Fruit fly (Drosophila melanogaster): ENCODE results near the gene Or65a.

Or65a gene

dm6 chr3L:6348433-6348832 is 28.0 kb downstream of the Or65a start:
- no peak for TF ChIP-seq esn (GFP tag; optimal IDR thresholded peaks at IDR 0.05)

- TF ChIP-seq CG8319 (GFP tag; optimal IDR thresholded peaks at IDR 0.05) (no peak), vri (GFP tag; optimal IDR thresholded peaks at IDR 0.05) (no peak), Eip93F (GFP tag; optimal IDR thresholded peaks at IDR 0.05) (no peak), Sox15 (GFP tag; optimal IDR thresholded peaks at IDR 0.05) (no peak), CG10669 (GFP tag; optimal IDR thresholded peaks at IDR 0.05) (no peak), CG6792 (GFP tag; optimal IDR thresholded peaks at IDR 0.05) (no peak), svp (GFP tag) (no peak), CG10631 (GFP tag; optimal IDR thresholded peaks at IDR 0.05) (no peak)
Observed at dm6 chr3L:6349976-6350375, 29.6 kb downstream of the Or65a start, which contains the start of gene Sfp65A. Gene Sfp65A, plus strand, starts transcription at chr3L:6350276.

dm6 chr3L:6352232-6352631 is 31.8 kb downstream of the Or65a start, which contains the start of gene CG13300:
Gene CG13300, minus strand, starts transcription at chr3L:6352390.
- TF ChIP-seq CG6163 (GFP tag; IDR thresholded peaks at IDR 0.05) = peak; percentile 26; the same call in 2 of the 3 replicates
- TF ChIP-seq ss (GFP tag; optimal IDR thresholded peaks at IDR 0.05) = peak; percentile 54 to 78
- peak; percentile 38; the same call in 1 of the 3 replicates for TF ChIP-seq eg (GFP tag; IDR thresholded peaks at IDR 0.05)
- TF ChIP-seq CG3919 (GFP tag; optimal IDR thresholded peaks at IDR 0.05) = peak; percentile 17
- TF ChIP-seq lz (GFP tag; optimal IDR thresholded peaks at IDR 0.05) = no peak
- TF ChIP-seq fd59A (GFP tag; optimal IDR thresholded peaks at IDR 0.05) = no peak
- TF ChIP-seq CG8632 (GFP tag; optimal IDR thresholded peaks at IDR 0.05) = no peak
- TF ChIP-seq CG9139 (GFP tag; optimal IDR thresholded peaks at IDR 0.05) = peak; percentile 44
- TF ChIP-seq CG15336 (GFP tag; IDR thresholded peaks at IDR 0.05) = peak; percentile 16; the same call in 1 of the 2 replicates
- TF ChIP-seq Eip75B (GFP tag; optimal IDR thresholded peaks at IDR 0.05) = peak; percentile 41
- no peak for TF ChIP-seq CG4318 (GFP tag; optimal IDR thresholded peaks at IDR 0.05)
- no peak for TF ChIP-seq esn (GFP tag; optimal IDR thresholded peaks at IDR 0.05)
- no peak for TF ChIP-seq CG3032 (tag; optimal IDR thresholded peaks at IDR 0.05)
- peak; percentile 60 for TF ChIP-seq dsx (GFP tag; optimal IDR thresholded peaks at IDR 0.05; ENCODE audit: poor library complexity, severe bottlenecking)
- TF ChIP-seq svp (GFP tag) = peak; percentile 7
- TF ChIP-seq CG6276 (GFP tag; optimal IDR thresholded peaks at IDR 0.05) = peak; percentile 26
- no peak for TF ChIP-seq OdsH (GFP tag; optimal IDR thresholded peaks at IDR 0.05)
- no peak for TF ChIP-seq CG10669 (GFP tag; optimal IDR thresholded peaks at IDR 0.05)
- TF ChIP-seq fkh (GFP tag; optimal IDR thresholded peaks at IDR 0.05) = no peak
- peak; percentile 3 for TF ChIP-seq CG6808 (GFP tag; optimal IDR thresholded peaks at IDR 0.05)
- TF ChIP-seq Ets21C (GFP tag; optimal IDR thresholded peaks at IDR 0.05) = no peak
- TF ChIP-seq Sox102F (GFP tag; optimal IDR thresholded peaks at IDR 0.05) = peak; percentile 25
- no peak for TF ChIP-seq Sox15 (GFP tag; optimal IDR thresholded peaks at IDR 0.05)
- peak; percentile 46 for TF ChIP-seq Eip78C (GFP tag)
- peak; percentile 20 for TF ChIP-seq vri (GFP tag; optimal IDR thresholded peaks at IDR 0.05)
- TF ChIP-seq CG8119 (GFP tag; IDR thresholded peaks at IDR 0.05) = no peak; the same call in 2 of the 3 replicates
- peak; percentile 8 for TF ChIP-seq CG1621 (tag; optimal IDR thresholded peaks at IDR 0.05)
- no peak for TF ChIP-seq Gug (GFP tag; IDR thresholded peaks at IDR 0.05)
- peak; percentile 27 for TF ChIP-seq CG7368 (GFP tag; optimal IDR thresholded peaks at IDR 0.05)
- TF ChIP-seq CG6792 (GFP tag; optimal IDR thresholded peaks at IDR 0.05) = no peak
- peak; percentile 56 for TF ChIP-seq CG6854 (GFP tag; optimal IDR thresholded peaks at IDR 0.05)

dm6 chr3L:6355032-6355431 is 34.6 kb downstream of the Or65a start:
- TF ChIP-seq CG4318 (GFP tag; optimal IDR thresholded peaks at IDR 0.05) = peak; percentile 16
- TF ChIP-seq CG7368 (GFP tag; optimal IDR thresholded peaks at IDR 0.05) = no peak
- TF ChIP-seq Sox15 (GFP tag; optimal IDR thresholded peaks at IDR 0.05) = no peak
- peak; percentile 31 for TF ChIP-seq Eip75B (GFP tag; optimal IDR thresholded peaks at IDR 0.05)
- no peak for TF ChIP-seq Eip93F (GFP tag; optimal IDR thresholded peaks at IDR 0.05)
- TF ChIP-seq Ets96B (tag; optimal IDR thresholded peaks at IDR 0.05) = peak; percentile 55
- peak; percentile 33 for TF ChIP-seq achi (GFP tag; optimal IDR thresholded peaks at IDR 0.05)
- no peak for TF ChIP-seq CG1621 (tag; optimal IDR thresholded peaks at IDR 0.05)
- no peak for TF ChIP-seq Gug (GFP tag; IDR thresholded peaks at IDR 0.05)
- peak; percentile 54 for TF ChIP-seq spab (GFP tag; optimal IDR thresholded peaks at IDR 0.05)
- no peak for TF ChIP-seq net (GFP tag; optimal IDR thresholded peaks at IDR 0.05)
- no peak for TF ChIP-seq Ets21C (GFP tag; optimal IDR thresholded peaks at IDR 0.05)
- peak; percentile 53 for TF ChIP-seq CG6808 (GFP tag; optimal IDR thresholded peaks at IDR 0.05)
- no peak for TF ChIP-seq Hr38 (GFP tag; optimal IDR thresholded peaks at IDR 0.05)
- no peak for TF ChIP-seq CG16779 (tag; optimal IDR thresholded peaks at IDR 0.05)
- TF ChIP-seq CG6854 (GFP tag; optimal IDR thresholded peaks at IDR 0.05) = no peak
- peak; percentile 6 for TF ChIP-seq acj6 (GFP tag; optimal IDR thresholded peaks at IDR 0.05)
- TF ChIP-seq Eip78C (GFP tag) = peak; percentile 83
- no peak for TF ChIP-seq svp (GFP tag)
- TF ChIP-seq CG31627 (GFP tag; optimal IDR thresholded peaks at IDR 0.05) = no peak
- no peak for TF ChIP-seq vri (GFP tag; optimal IDR thresholded peaks at IDR 0.05)
- no peak for TF ChIP-seq dac (GFP tag; optimal IDR thresholded peaks at IDR 0.05)
- TF ChIP-seq CG11762 (GFP tag; optimal IDR thresholded peaks at IDR 0.05; ENCODE audit: insufficient read depth) = no peak
- TF ChIP-seq CG10669 (GFP tag; optimal IDR thresholded peaks at IDR 0.05) = peak; percentile 19
- TF ChIP-seq CG10631 (GFP tag; optimal IDR thresholded peaks at IDR 0.05) = peak; percentile 36
- TF ChIP-seq fkh (GFP tag; optimal IDR thresholded peaks at IDR 0.05) = no peak
